Fruit fly (Drosophila melanogaster) whole organism, embryonic: ENCODE measurements around the gene CG46311.

Experiments used
- CG10147 ChIP-seq: fragments of 200-800 bp; sonication (Bioruptor generic); optimal IDR thresholded peaks from 2 replicates; lab custom pipeline; 2019; ENCODE audit warnings: missing biosample characterization, mild to moderate bottlenecking, missing genetic modification characterization, moderate library complexity
- CG11398 ChIP-seq: fragments of 200-800 bp; sonication (Bioruptor generic); optimal IDR thresholded peaks from 2 replicates; lab custom pipeline; 2016; ENCODE audit warnings: missing biosample characterization, missing genetic modification characterization
- CG12104 ChIP-seq: fragments of 200-800 bp; sonication (Bioruptor generic); optimal IDR thresholded peaks from 3 replicates; lab custom pipeline; 2016; ENCODE audit warnings: missing biosample characterization, missing genetic modification characterization
- CG1233 ChIP-seq: fragments of 200-800 bp; sonication (Bioruptor generic); optimal IDR thresholded peaks from 4 replicates; lab custom pipeline; 2018; ENCODE audit warnings: missing biosample characterization, mild to moderate bottlenecking, missing genetic modification characterization
- CG13296 ChIP-seq: fragments of 200-800 bp; sonication (Bioruptor generic); optimal IDR thresholded peaks from 3 replicates; lab custom pipeline; 2018; ENCODE audit warnings: missing biosample characterization, mild to moderate bottlenecking, missing genetic modification characterization
- CG15514 ChIP-seq: fragments of 200-800 bp; sonication (Bioruptor generic); optimal IDR thresholded peaks from 3 replicates; lab custom pipeline; 2017; ENCODE audit warnings: missing biosample characterization, missing genetic modification characterization, mild to moderate bottlenecking, moderate library complexity, missing genetic modification reagents
- CG16863 ChIP-seq: fragments of 200-800 bp; sonication (Bioruptor generic); optimal IDR thresholded peaks from 3 replicates; lab custom pipeline; 2016; ENCODE audit warnings: missing biosample characterization, missing genetic modification characterization
- CG17612 ChIP-seq: fragments of 200-800 bp; sonication (Bioruptor generic); IDR thresholded peaks from 2 replicates; pipeline ENCODE4 v1.3.6; 2022; ENCODE audit warnings: missing biosample characterization, missing genetic modification characterization
- CG17802 ChIP-seq: fragments of 200-800 bp; sonication (Bioruptor generic); optimal IDR thresholded peaks from 2 replicates; lab custom pipeline; 2018; ENCODE audit warnings: missing biosample characterization, mild to moderate bottlenecking, missing genetic modification characterization, moderate library complexity
- CG2120 ChIP-seq: fragments of 200-800 bp; sonication (Bioruptor generic); optimal IDR thresholded peaks from 3 replicates; lab custom pipeline; 2016; ENCODE audit warnings: missing biosample characterization, missing genetic modification characterization
- CG31224 ChIP-seq: fragments of 200-800 bp; sonication (Bioruptor generic); IDR thresholded peaks from 2 replicates; pipeline ENCODE4 v1.3.6; 2022; ENCODE audit warnings: missing biosample characterization, missing genetic modification characterization
- CG34224 ChIP-seq: fragments of 200-800 bp; sonication (Bioruptor generic); IDR thresholded peaks from 3 replicates; pipeline ENCODE4 v1.3.6; 2022; ENCODE audit warnings: missing biosample characterization, missing genetic modification characterization; ENCODE audit not compliant: partially characterized antibody
- CG3847 ChIP-seq: fragments of 200-800 bp; sonication (Bioruptor generic); IDR thresholded peaks from 2 replicates; pipeline ENCODE4 v1.3.6; 2022; ENCODE audit warnings: missing biosample characterization, missing genetic modification characterization
- CG4404 ChIP-seq: fragments of 200-800 bp; sonication (Bioruptor generic); IDR thresholded peaks from 2 replicates; pipeline ENCODE4 v1.3.6; 2022; ENCODE audit warnings: missing biosample characterization, missing genetic modification characterization
- CG4424 ChIP-seq: fragments of 200-800 bp; sonication (Bioruptor generic); optimal IDR thresholded peaks from 3 replicates; lab custom pipeline; 2016; ENCODE audit warnings: missing biosample characterization, missing genetic modification characterization
- CG4820 ChIP-seq: fragments of 200-800 bp; sonication (Bioruptor generic); optimal IDR thresholded peaks from 3 replicates; lab custom pipeline; 2016; ENCODE audit warnings: missing biosample characterization, missing genetic modification characterization
- CG6854 ChIP-seq: fragments of 200-800 bp; sonication (Bioruptor generic); optimal IDR thresholded peaks from 3 replicates; lab custom pipeline; 2017; ENCODE audit warnings: missing biosample characterization, mild to moderate bottlenecking, missing genetic modification characterization
- CG7357 ChIP-seq: fragments of 200-800 bp; sonication (Bioruptor generic); IDR thresholded peaks from 3 replicates; pipeline ENCODE4 v1.3.6; 2022; ENCODE audit warnings: missing biosample characterization, missing genetic modification characterization
- CG8765 ChIP-seq: fragments of 200-800 bp; sonication (Bioruptor generic); IDR thresholded peaks from 2 replicates; pipeline ENCODE4 v1.3.6; 2022; ENCODE audit warnings: missing biosample characterization, missing genetic modification characterization
- CG9727 ChIP-seq: fragments of 200-800 bp; sonication (Bioruptor generic); optimal IDR thresholded peaks from 3 replicates; lab custom pipeline; 2017; ENCODE audit warnings: missing biosample characterization, mild to moderate bottlenecking, missing genetic modification characterization
- Hr3 ChIP-seq: fragments of 200-800 bp; sonication (Bioruptor generic); optimal IDR thresholded peaks from 3 replicates; lab custom pipeline; 2016; ENCODE audit warnings: missing biosample characterization, missing genetic modification characterization
- Hr51 ChIP-seq, 2 experiments: fragments of 200-800 bp; sonication (Bioruptor generic); optimal IDR thresholded peaks; 2 replicates in 1 of 2; 3 replicates in 1 of 2; lab custom pipeline; 2016 to 2018; ENCODE audit warnings: missing biosample characterization in 2 of 2, missing genetic modification characterization in 2 of 2, mild to moderate bottlenecking in 1 of 2, moderate library complexity in 1 of 2
- Lpt ChIP-seq: fragments of >200 bp; optimal IDR thresholded peaks from 2 replicates; lab custom pipeline; 2018; ENCODE audit warnings: missing biosample characterization, missing genetic modification characterization
- MTF-1 ChIP-seq: fragments of 200-800 bp; sonication (Bioruptor generic); optimal IDR thresholded peaks from 2 replicates; lab custom pipeline; 2018; ENCODE audit warnings: missing biosample characterization, mild to moderate bottlenecking, missing genetic modification characterization, borderline replicate concordance
- Nf-YA ChIP-seq: fragments of 200-800 bp; sonication (Bioruptor generic); IDR thresholded peaks from 2 replicates; pipeline ENCODE4 v1.3.6; 2022; ENCODE audit warnings: missing biosample characterization, missing genetic modification characterization
- Poxn ChIP-seq: fragments of 200-800 bp; sonication (Bioruptor generic); IDR thresholded peaks from 2 replicates; pipeline ENCODE4 v1.3.6; 2022; ENCODE audit warnings: missing biosample characterization, missing genetic modification characterization
- Ravus ChIP-seq: fragments of 200-800 bp; sonication (Bioruptor generic); IDR thresholded peaks from 2 replicates; pipeline ENCODE4 v1.3.6; 2022; ENCODE audit warnings: missing biosample characterization, missing genetic modification characterization
- Rx ChIP-seq: fragments of 200-800 bp; sonication (Bioruptor generic); IDR thresholded peaks from 2 replicates; pipeline ENCODE4 v1.3.6; 2022; ENCODE audit warnings: missing biosample characterization, missing genetic modification characterization
- Tbp ChIP-seq: fragments of >200 bp; optimal IDR thresholded peaks from 2 replicates; lab custom pipeline; 2018; ENCODE audit warnings: missing biosample characterization, missing genetic modification characterization
- bab2 ChIP-seq: fragments of 200-800 bp; sonication (Bioruptor generic); optimal IDR thresholded peaks from 2 replicates; lab custom pipeline; 2016; ENCODE audit warnings: missing biosample characterization, missing genetic modification characterization
- bcd ChIP-seq: fragments of 200-800 bp; sonication (Bioruptor generic); optimal IDR thresholded peaks from 2 replicates; lab custom pipeline; 2017; ENCODE audit warnings: missing biosample characterization, mild to moderate bottlenecking, missing genetic modification characterization
- chn ChIP-seq: fragments of 200-800 bp; sonication (Bioruptor generic); optimal IDR thresholded peaks from 2 replicates; lab custom pipeline; 2016; ENCODE audit warnings: missing biosample characterization, missing genetic modification characterization
- danr ChIP-seq: fragments of 200-800 bp; sonication (Bioruptor generic); IDR thresholded peaks from 2 replicates; pipeline ENCODE4 v1.3.6; 2022; ENCODE audit warnings: missing biosample characterization, missing genetic modification characterization
- ewg ChIP-seq: fragments of 200-800 bp; sonication (Bioruptor generic); optimal IDR thresholded peaks from 3 replicates; lab custom pipeline; 2017; ENCODE audit warnings: mild to moderate bottlenecking, missing biosample characterization, missing genetic modification reagents, missing genetic modification characterization
- exex ChIP-seq: fragments of 200-800 bp; sonication (Bioruptor generic); optimal IDR thresholded peaks from 4 replicates; lab custom pipeline; 2018; ENCODE audit warnings: missing biosample characterization, mild to moderate bottlenecking, missing genetic modification characterization, moderate library complexity
- fd64A ChIP-seq: fragments of 200-800 bp; sonication (Bioruptor generic); optimal IDR thresholded peaks from 3 replicates; lab custom pipeline; 2018; ENCODE audit warnings: missing biosample characterization, mild to moderate bottlenecking, missing genetic modification characterization
- gem ChIP-seq: fragments of 200-800 bp; sonication (Bioruptor generic); optimal IDR thresholded peaks from 2 replicates; lab custom pipeline; 2019; ENCODE audit warnings: missing biosample characterization, mild to moderate bottlenecking, missing genetic modification characterization, moderate library complexity
- gsb-n ChIP-seq: fragments of 200-800 bp; sonication (Bioruptor generic); optimal IDR thresholded peaks from 3 replicates; lab custom pipeline; 2018; ENCODE audit warnings: missing biosample characterization, mild to moderate bottlenecking, missing genetic modification characterization
- hkb ChIP-seq, 2 experiments: fragments of 200-800 bp in 1 of 2; fragments of >200 bp in 1 of 2; sonication (Bioruptor generic) in 1 of 2; IDR thresholded peaks in 1 of 2; optimal IDR thresholded peaks in 1 of 2; 2 replicates each; pipeline versions ENCODE4 v1.3.6 to Lab custom; 2017 to 2022; ENCODE audit warnings: missing biosample characterization in 1 of 2, missing genetic modification characterization in 1 of 2
- klu ChIP-seq: fragments of 200-800 bp; sonication (Bioruptor generic); IDR thresholded peaks from 2 replicates; pipeline ENCODE4 v1.3.6; 2022; ENCODE audit warnings: missing biosample characterization, missing genetic modification characterization
- lilli ChIP-seq: fragments of 200-800 bp; sonication (Bioruptor generic); optimal IDR thresholded peaks from 3 replicates; lab custom pipeline; 2016; ENCODE audit warnings: missing biosample characterization, missing genetic modification characterization
- lmd ChIP-seq: fragments of 200-800 bp; sonication (Bioruptor generic); IDR thresholded peaks from 2 replicates; pipeline ENCODE4 v1.3.6; 2022; ENCODE audit warnings: missing biosample characterization, missing genetic modification characterization
- nau ChIP-seq: fragments of 200-800 bp; sonication (Bioruptor generic); optimal IDR thresholded peaks from 3 replicates; lab custom pipeline; 2017; ENCODE audit warnings: missing biosample characterization, mild to moderate bottlenecking, missing genetic modification characterization, missing genetic modification reagents
- pan ChIP-seq, 4 experiments: fragments of >200 bp in 3 of 4; fragments of 200-800 bp in 1 of 4; sonication (Bioruptor generic) in 1 of 4; optimal IDR thresholded peaks in 3 of 4; IDR thresholded peaks in 1 of 4; 2 replicates each; pipeline versions ENCODE4 v1.3.6 to Lab custom; 2017 to 2022; ENCODE audit warnings: missing biosample characterization in 2 of 4, missing genetic modification characterization in 2 of 4, mixed read lengths in 1 of 4
- pb ChIP-seq: fragments of 200-800 bp; sonication (Bioruptor generic); optimal IDR thresholded peaks from 3 replicates; lab custom pipeline; 2016; ENCODE audit warnings: missing biosample characterization, missing genetic modification characterization
- pnt ChIP-seq: fragments of 200-800 bp; sonication (Bioruptor generic); optimal IDR thresholded peaks from 3 replicates; lab custom pipeline; 2016; ENCODE audit warnings: missing biosample characterization, missing genetic modification characterization
- rib ChIP-seq: fragments of 200-800 bp; sonication (Bioruptor generic); IDR thresholded peaks from 2 replicates; pipeline ENCODE4 v1.3.6; 2022; ENCODE audit warnings: missing biosample characterization, missing genetic modification characterization
- run ChIP-seq: fragments of 200-800 bp; sonication (Bioruptor generic); optimal IDR thresholded peaks from 3 replicates; lab custom pipeline; 2018; ENCODE audit warnings: missing biosample characterization, mild to moderate bottlenecking, missing genetic modification characterization
- scrt ChIP-seq: fragments of 200-800 bp; sonication (Bioruptor generic); optimal IDR thresholded peaks from 2 replicates; lab custom pipeline; 2018; ENCODE audit warnings: missing biosample characterization, mild to moderate bottlenecking, missing genetic modification characterization, moderate library complexity
- tap ChIP-seq: fragments of 200-800 bp; optimal IDR thresholded peaks from 3 replicates; lab custom pipeline; 2019; ENCODE audit warnings: missing biosample characterization, mild to moderate bottlenecking, missing genetic modification characterization, moderate library complexity

The CG46311 gene

dm6 chrX:13572382-13572781, 8.8 kb downstream of the CG46311 start (continued):
- TF ChIP-seq CG13296 (GFP tag; lab: Kevin White, UChicago) (peak; percentile 16), run (tag; lab: Kevin White, UChicago) (no peak), lilli (peak; percentile 64), scrt (GFP tag; lab: Kevin White, UChicago) (peak; percentile 18), CG3847 (GFP tag; lab: Robert Waterston, UW) (peak; percentile 32; the same call in 1 of the 2 replicates), CG7357 (GFP tag; lab: Robert Waterston, UW) (peak; percentile 47; the same call in 1 of the 3 replicates), Ravus (GFP tag; lab: Robert Waterston, UW) (no peak), fd64A (no peak), CG4424 (GFP tag; lab: Kevin White, UChicago) (peak; percentile 59), Rx (GFP tag; lab: Robert Waterston, UW) (no peak), klu (no peak), CG6854 (GFP tag; lab: Kevin White, UChicago) (no peak), CG8765 (GFP tag; lab: Robert Waterston, UW) (no peak), CG9727 (GFP tag; lab: Kevin White, UChicago) (peak; percentile 45), pnt (GFP tag; lab: Kevin White, UChicago) (peak; percentile 42), CG10147 (peak; percentile 43), CG31224 (GFP tag; lab: Robert Waterston, UW) (0 out of 2 replicates have a peak, but pooled peaks have one; percentile 15), CG4820 (peak; percentile 52), CG16863 (GFP tag; lab: Kevin White, UChicago) (peak; percentile 51), Hr51 (GFP tag; optimal IDR thresholded peaks at IDR 0.05; lab: Kevin White, UChicago) (peak; percentile 24 to 68), CG2120 (peak; percentile 64), CG11398 (GFP tag; lab: Kevin White, UChicago) (no peak), danr (GFP tag; lab: Robert Waterston, UW) (no peak), rib (GFP tag; lab: Robert Waterston, UW) (no peak), Hr3 (peak; percentile 34), bab2 (GFP tag; lab: Kevin White, UChicago) (peak; percentile 49), lmd (peak; percentile 54), pan (optimal IDR thresholded peaks at IDR 0.05; lab: Kevin White, UChicago) (no peak), pan (GFP tag; optimal IDR thresholded peaks at IDR 0.05 in 1 of 2, IDR thresholded peaks at IDR 0.05 in 1 of 2) (peak in 1 of 2 experiments; percentile 6), chn (GFP tag; lab: Kevin White, UChicago) (peak; percentile 59), ewg (GFP tag; lab: Kevin White, UChicago) (peak; percentile 31), CG34224 (GFP tag; lab: Robert Waterston, UW) (no peak), pb (peak; percentile 26), gsb-n (tag; lab: Kevin White, UChicago) (peak; percentile 37), CG4404 (GFP tag; lab: Robert Waterston, UW) (no peak), Poxn (GFP tag; lab: Robert Waterston, UW) (no peak), Tbp (no peak), CG1233 (GFP tag; lab: Kevin White, UChicago) (peak; percentile 37), exex (no peak), tap (peak; percentile 22), nau (GFP tag; lab: Kevin White, UChicago) (peak; percentile 19), MTF-1 (GFP tag; lab: Kevin White, UChicago) (no peak), hkb (optimal IDR thresholded peaks at IDR 0.05; lab: Kevin White, UChicago) (no peak), hkb (GFP tag; IDR thresholded peaks at IDR 0.05; lab: Robert Waterston, UW) (peak; percentile 41; the same call in 1 of the 2 replicates), Nf-YA (GFP tag; lab: Robert Waterston, UW) (no peak), CG17612 (no peak), CG15514 (GFP tag; lab: Kevin White, UChicago) (peak; percentile 35), bcd (peak; percentile 50), CG17802 (tag; lab: Kevin White, UChicago) (no peak), Lpt (GFP tag; lab: Kevin White, UChicago) (no peak), CG12104 (peak; percentile 9), gem (peak; percentile 83)
